Worm (Caenorhabditis elegans) whole organism, L3 larva: ENCODE data around the gene F02C12.3.

Experiments
- R02D3.7 ChIP-seq: fragments of 150-350 bp; optimal IDR thresholded peaks from 2 replicates; lab custom pipeline; 2014; ENCODE audit warnings: missing biosample characterization, missing genetic modification characterization
- ZK546.5 ChIP-seq: sonication (generic microtip); optimal IDR thresholded peaks from 2 replicates; lab custom pipeline; 2017; ENCODE audit warnings: missing biosample characterization, missing genetic modification characterization
- ceh-28 ChIP-seq: fragments of 150-350 bp; optimal IDR thresholded peaks from 2 replicates; lab custom pipeline; 2014; ENCODE audit warnings: missing biosample characterization, missing genetic modification reagents, missing genetic modification characterization
- ceh-82 ChIP-seq: fragments of 150-350 bp; optimal IDR thresholded peaks from 2 replicates; lab custom pipeline; 2014; ENCODE audit warnings: missing biosample characterization, missing genetic modification characterization
- ceh-9 ChIP-seq: sonication (generic microtip); optimal IDR thresholded peaks from 2 replicates; lab custom pipeline; 2018; ENCODE audit warnings: missing biosample characterization, missing genetic modification characterization
- daf-12 ChIP-seq: fragments of 150-350 bp; optimal IDR thresholded peaks from 2 replicates; lab custom pipeline; 2014; ENCODE audit warnings: missing biosample characterization, missing genetic modification reagents, missing genetic modification characterization
- egl-27 ChIP-seq: sonication (generic microtip); optimal IDR thresholded peaks from 4 replicates; lab custom pipeline; 2017; ENCODE audit warnings: missing biosample characterization, missing genetic modification reagents, missing genetic modification characterization
- elt-1 ChIP-seq: fragments of 150-350 bp; optimal IDR thresholded peaks from 2 replicates; lab custom pipeline; 2014; ENCODE audit warnings: missing biosample characterization, missing genetic modification characterization
- elt-2 ChIP-seq: sonication (generic microtip); optimal IDR thresholded peaks from 2 replicates; lab custom pipeline; 2016; ENCODE audit warnings: missing genetic modification reagents, mild to moderate bottlenecking, missing genetic modification characterization, missing compliant biosample characterization
- elt-3 ChIP-seq, 3 experiments: fragments of 150-350 bp in 1 of 3; sonication (generic microtip) in 2 of 3; optimal IDR thresholded peaks; 2 replicates in 2 of 3; 4 replicates in 1 of 3; lab custom pipeline; 2014 to 2017; ENCODE audit warnings: missing biosample characterization in 3 of 3, missing genetic modification characterization in 3 of 3
- eor-1 ChIP-seq, 2 experiments: fragments of 150-350 bp; optimal IDR thresholded peaks; 2 replicates each; lab custom pipeline; 2014 to 2018; ENCODE audit warnings: missing biosample characterization in 2 of 2, missing genetic modification characterization in 2 of 2
- fkh-10 ChIP-seq: sonication (generic microtip); optimal IDR thresholded peaks from 2 replicates; lab custom pipeline; 2017; ENCODE audit warnings: missing biosample characterization, missing genetic modification reagents, missing genetic modification characterization
- fkh-2 ChIP-seq: fragments of 150-350 bp; optimal IDR thresholded peaks from 2 replicates; lab custom pipeline; 2014; ENCODE audit warnings: missing biosample characterization, missing genetic modification reagents, missing genetic modification characterization
- fos-1 ChIP-seq: fragments of 150-350 bp; optimal IDR thresholded peaks from 2 replicates; lab custom pipeline; 2014; ENCODE audit warnings: missing biosample characterization, missing genetic modification characterization
- hmg-11 ChIP-seq: sonication (generic microtip); optimal IDR thresholded peaks from 2 replicates; lab custom pipeline; 2016; ENCODE audit warnings: missing genetic modification characterization, missing compliant biosample characterization
- jun-1 ChIP-seq: fragments of 150-350 bp; optimal IDR thresholded peaks from 2 replicates; lab custom pipeline; 2014; ENCODE audit warnings: missing biosample characterization, missing genetic modification reagents, missing genetic modification characterization
- lin-15B ChIP-seq: fragments of 150-350 bp; optimal IDR thresholded peaks from 2 replicates; lab custom pipeline; 2014; ENCODE audit warnings: missing biosample characterization, missing genetic modification characterization
- mdl-1 ChIP-seq: fragments of 150-350 bp; optimal IDR thresholded peaks from 2 replicates; lab custom pipeline; 2014; ENCODE audit warnings: missing biosample characterization, missing genetic modification characterization
- nhr-23 ChIP-seq: fragments of 150-350 bp; optimal IDR thresholded peaks from 2 replicates; lab custom pipeline; 2014; ENCODE audit warnings: missing biosample characterization, missing genetic modification reagents, missing genetic modification characterization
- nhr-237 ChIP-seq: fragments of 150-350 bp; optimal IDR thresholded peaks from 2 replicates; lab custom pipeline; 2014; ENCODE audit warnings: missing biosample characterization, missing genetic modification characterization
- nhr-67 ChIP-seq: fragments of 150-350 bp; optimal IDR thresholded peaks from 2 replicates; lab custom pipeline; 2014; ENCODE audit warnings: missing biosample characterization, missing genetic modification characterization
- nhr-76 ChIP-seq: fragments of 150-350 bp; sonication (generic microtip); optimal IDR thresholded peaks from 5 replicates; lab custom pipeline; 2014; ENCODE audit warnings: missing biosample characterization, missing genetic modification characterization
- pha-4 ChIP-seq: fragments of 150-350 bp; optimal IDR thresholded peaks from 2 replicates; lab custom pipeline; 2014; ENCODE audit warnings: missing biosample characterization, missing genetic modification reagents, missing genetic modification characterization
- pqm-1 ChIP-seq: fragments of 150-350 bp; optimal IDR thresholded peaks from 2 replicates; lab custom pipeline; 2017; ENCODE audit warnings: missing biosample characterization, missing genetic modification characterization, inconsistent platforms
- sea-2 ChIP-seq: fragments of 150-350 bp; sonication (generic microtip); optimal IDR thresholded peaks from 4 replicates; lab custom pipeline; 2014; ENCODE audit warnings: missing biosample characterization, missing genetic modification reagents, missing genetic modification characterization
- skn-1 ChIP-seq: fragments of 150-350 bp; optimal IDR thresholded peaks from 2 replicates; lab custom pipeline; 2014; ENCODE audit warnings: missing biosample characterization, missing genetic modification characterization
- snpc-4 ChIP-seq: fragments of 150-350 bp; optimal IDR thresholded peaks from 2 replicates; lab custom pipeline; 2014; ENCODE audit warnings: missing biosample characterization, missing genetic modification characterization
- tbx-2 ChIP-seq: sonication (generic microtip); optimal IDR thresholded peaks from 2 replicates; lab custom pipeline; 2016; ENCODE audit warnings: mild to moderate bottlenecking, missing genetic modification characterization, missing compliant biosample characterization
- unc-39 ChIP-seq: sonication (generic microtip); optimal IDR thresholded peaks from 4 replicates; lab custom pipeline; 2017; ENCODE audit warnings: missing biosample characterization, missing genetic modification characterization
- ztf-4 ChIP-seq: fragments of 150-350 bp; optimal IDR thresholded peaks from 2 replicates; lab custom pipeline; 2014; ENCODE audit warnings: missing biosample characterization, missing genetic modification characterization

F02C12.3 gene

DNA sequence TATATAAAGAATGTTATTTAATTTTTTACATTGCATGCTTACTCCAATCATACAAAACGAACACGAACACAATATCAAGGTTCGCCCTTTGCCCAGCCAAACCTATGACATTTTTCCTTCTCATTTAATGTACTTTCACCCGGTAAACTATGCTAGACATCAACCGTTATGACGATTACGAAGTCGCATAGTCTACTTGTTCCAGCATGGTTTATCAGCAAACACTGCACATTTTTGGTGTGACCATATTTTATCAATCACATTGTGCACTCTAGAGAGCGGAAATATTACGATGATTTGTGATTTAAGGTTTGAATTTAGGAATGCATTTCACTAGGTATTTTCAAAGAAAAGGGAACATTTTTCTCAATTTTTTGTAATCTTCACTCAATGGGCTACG lies 36.1 kb upstream of the F02C12.3 start:
- TF ChIP-seq fkh-10 (GFP tag; lab: Kevin White, UChicago) (no peak), mdl-1 (tag; lab: Kevin White, UChicago) (no peak), ceh-9 (no peak), pqm-1 (tag; lab: Kevin White, UChicago) (peak; percentile 98), hmg-11 (tag; lab: Kevin White, UChicago) (no peak), fkh-2 (tag; lab: Kevin White, UChicago) (no peak), ztf-4 (tag; lab: Kevin White, UChicago) (no peak), skn-1 (tag; lab: Kevin White, UChicago) (no peak), pha-4 (peak; percentile 55), elt-2 (peak; percentile 93), nhr-23 (tag; lab: Kevin White, UChicago) (no peak), snpc-4 (no peak), tbx-2 (no peak), lin-15B (tag; lab: Kevin White, UChicago) (no peak), sea-2 (GFP tag; lab: Kevin White, UChicago) (no peak), ceh-28 (tag; lab: Kevin White, UChicago) (no peak), nhr-76 (tag; lab: Kevin White, UChicago) (no peak), daf-12 (tag; lab: Kevin White, UChicago) (no peak), elt-1 (tag; lab: Kevin White, UChicago) (no peak), elt-3 (tag; optimal IDR thresholded peaks at IDR 0.05; lab: Kevin White, UChicago) (no peak)

- no peak for TF ChIP-seq egl-27 (tag; lab: Kevin White, UChicago)
- TF ChIP-seq fkh-2 (tag; lab: Kevin White, UChicago) = no peak
- TF ChIP-seq daf-12 (tag; lab: Kevin White, UChicago) = no peak
- no peak for TF ChIP-seq ZK546.5 (tag; lab: Kevin White, UChicago)
- TF ChIP-seq snpc-4 = no peak
- no peak for TF ChIP-seq eor-1 (tag; optimal IDR thresholded peaks at IDR 0.05; lab: Kevin White, UChicago)
- no peak for TF ChIP-seq ceh-82 (tag; lab: Kevin White, UChicago)
- no peak for TF ChIP-seq nhr-237 (tag; lab: Kevin White, UChicago)
- TF ChIP-seq ceh-28 (tag; lab: Kevin White, UChicago) = no peak
- no peak for TF ChIP-seq unc-39 (tag; lab: Kevin White, UChicago)
- no peak for TF ChIP-seq fkh-10 (GFP tag; lab: Kevin White, UChicago)
- TF ChIP-seq, all 47 proteins: peak for 0
Observed at ce11 chrX:13362486-13362885, 34.3 kb upstream of the F02C12.3 start, which contains the start of gene C49F8.15. TSS of gene C49F8.15 (minus strand) at chrX:13362586.

ce11 chrX:13364897-13365296 lies 31.9 kb upstream of the F02C12.3 start, which contains the start of gene C49F8.1:
TSS of gene C49F8.1 (minus strand) at chrX:13364997.
- TF ChIP-seq fkh-2 (tag; lab: Kevin White, UChicago) (no peak), nhr-237 (tag; lab: Kevin White, UChicago) (no peak), ceh-82 (tag; lab: Kevin White, UChicago) (no peak), fos-1 (tag; lab: Kevin White, UChicago) (no peak), nhr-67 (tag; lab: Kevin White, UChicago) (no peak)
- TF ChIP-seq, all 47 proteins: peak for 0

ce11 chrX:13366955-13367354 lies 29.8 kb upstream of the F02C12.3 start:
- TF ChIP-seq pha-4 (peak; percentile 55), ZK546.5 (tag; lab: Kevin White, UChicago) (no peak)

- TF ChIP-seq unc-39 (tag; lab: Kevin White, UChicago) (no peak), elt-2 (peak; percentile 90), pha-4 (peak; percentile 24), jun-1 (peak; percentile 46), egl-27 (tag; lab: Kevin White, UChicago) (no peak), R02D3.7 (tag; lab: Kevin White, UChicago) (no peak), pqm-1 (tag; lab: Kevin White, UChicago) (peak; percentile 79)
Observed at ce11 chrX:13368283-13368682, 28.5 kb upstream of the F02C12.3 start.

DNA sequence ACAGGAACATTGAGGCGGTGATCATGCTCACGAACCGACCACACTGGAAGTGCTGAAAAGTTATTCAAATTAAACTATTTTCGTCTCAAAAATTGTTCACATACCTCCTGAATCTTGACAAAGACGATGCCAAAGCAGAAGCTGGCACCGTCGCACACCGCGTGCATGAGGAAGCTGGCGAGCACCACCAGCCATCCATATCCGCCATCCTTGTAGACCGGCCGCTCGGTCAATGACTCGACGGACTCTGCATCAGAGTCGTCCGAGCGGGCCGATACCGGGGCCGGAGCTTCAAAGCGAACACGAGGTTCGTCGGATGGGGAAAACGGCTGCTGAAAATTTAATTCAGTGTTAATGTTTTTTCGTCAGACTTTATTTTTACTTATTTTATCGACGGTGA lies 20.6 kb upstream of the F02C12.3 start:
- no peak for TF ChIP-seq hmg-11 (tag; lab: Kevin White, UChicago)
- no peak for TF ChIP-seq tbx-2
- TF ChIP-seq nhr-67 (tag; lab: Kevin White, UChicago) = no peak
- TF ChIP-seq nhr-23 (tag; lab: Kevin White, UChicago) = no peak
